Fruit fly (Drosophila melanogaster): Measurements from ENCODE around the gene CG32037.

The CG32037 gene

DNA sequence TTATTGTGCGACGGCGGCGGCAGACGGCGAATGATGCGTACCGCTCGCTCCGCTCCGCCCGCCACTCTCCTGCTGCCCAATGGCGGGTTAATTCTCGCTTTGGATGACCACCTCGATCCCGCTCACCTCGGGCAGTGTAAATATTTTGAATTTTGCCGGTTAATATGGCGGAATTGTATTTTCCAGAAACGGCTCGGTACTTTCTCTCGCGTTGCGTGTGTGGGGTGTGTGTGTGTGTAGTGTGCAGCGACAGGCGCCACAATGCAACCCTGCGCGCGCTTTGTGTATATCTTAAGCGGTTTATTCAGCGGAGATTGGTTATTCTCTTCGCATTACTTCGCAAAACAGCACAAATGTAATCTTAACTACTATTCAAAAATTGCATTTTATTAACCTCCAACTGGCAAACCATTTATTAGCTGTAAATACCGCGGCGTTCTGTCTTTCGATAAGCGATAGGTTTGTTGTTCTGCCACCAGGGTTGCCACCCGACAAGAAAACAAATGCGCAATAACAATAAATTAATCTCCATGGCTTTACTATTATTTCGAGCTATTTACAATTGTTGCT is 36.1 kb downstream of the CG32037 start, which contains the start of the genes phol and CG3552 (continued):
- peak; percentile 10 for TF ChIP-seq CG12769 (tag; optimal IDR thresholded peaks at IDR 0.05)
- no peak for TF ChIP-seq Xbp1 (GFP tag; optimal IDR thresholded peaks at IDR 0.05)
- TF ChIP-seq Sin3A (optimal IDR thresholded peaks at IDR 0.05) = peak; percentile 84
- peak; percentile 59 for TF ChIP-seq CG30020 (tag; optimal IDR thresholded peaks at IDR 0.05)
- TF ChIP-seq phol (tag; optimal IDR thresholded peaks at IDR 0.05) = peak; percentile 87
- TF ChIP-seq CG15696 (tag; optimal IDR thresholded peaks at IDR 0.05) = no peak
- peak; percentile 63 for TF ChIP-seq trem (tag; optimal IDR thresholded peaks at IDR 0.05)
- TF ChIP-seq fru (optimal IDR thresholded peaks at IDR 0.05) = no peak
- TF ChIP-seq CG13296 (GFP tag; optimal IDR thresholded peaks at IDR 0.05) = peak; percentile 9
- TF ChIP-seq CrebB (tag; optimal IDR thresholded peaks at IDR 0.05) = no peak
- no peak for TF ChIP-seq Fer2 (tag; optimal IDR thresholded peaks at IDR 0.05)
- peak; percentile 98 for TF ChIP-seq CG5245 (GFP tag; optimal IDR thresholded peaks at IDR 0.05)
- no peak for TF ChIP-seq pita (GFP tag; optimal IDR thresholded peaks at IDR 0.05)
- 0 out of 3 replicates have a peak, but pooled peaks have one; percentile 42 for TF ChIP-seq CG17361 (GFP tag; IDR thresholded peaks at IDR 0.05)
- TF ChIP-seq CG17612 (GFP tag; IDR thresholded peaks at IDR 0.05) = no peak
- no peak for TF ChIP-seq ATbp (GFP tag; optimal IDR thresholded peaks at IDR 0.05)
- peak in 1 of 2 experiments; percentile 8 for TF ChIP-seq dpn (GFP tag; optimal IDR thresholded peaks at IDR 0.05)
- no peak for TF ChIP-seq CG11695 (GFP tag; IDR thresholded peaks at IDR 0.05)
- TF ChIP-seq CG8388 (GFP tag; optimal IDR thresholded peaks at IDR 0.05) = no peak
- peak; percentile 34 for TF ChIP-seq CG12391 (tag; optimal IDR thresholded peaks at IDR 0.05)
- TF ChIP-seq CG4328 (GFP tag; optimal IDR thresholded peaks at IDR 0.05) = no peak
- TF ChIP-seq CG17829 (tag; optimal IDR thresholded peaks at IDR 0.05) = peak; percentile 35
- TF ChIP-seq CG8478 (optimal IDR thresholded peaks at IDR 0.05) = peak; percentile 9
- TF ChIP-seq tll (GFP tag; optimal IDR thresholded peaks at IDR 0.05) = peak in 1 of 2 experiments; percentile 13
- no peak for TF ChIP-seq da (GFP tag; optimal IDR thresholded peaks at IDR 0.05)
- peak; percentile 45 for TF ChIP-seq CG10543 (GFP tag; optimal IDR thresholded peaks at IDR 0.05)
- TF ChIP-seq Camta (GFP tag; optimal IDR thresholded peaks at IDR 0.05) = no peak
- TF ChIP-seq sqz (GFP tag; optimal IDR thresholded peaks at IDR 0.05) = no peak
- no peak for TF ChIP-seq Sox100B (GFP tag; optimal IDR thresholded peaks at IDR 0.05)

dm6 chr3L:9452422-9452821 is 39.6 kb downstream of the CG32037 start:
- TF ChIP-seq gro (GFP tag; optimal IDR thresholded peaks at IDR 0.05) (peak; percentile 5), dysf (GFP tag; IDR thresholded peaks at IDR 0.05) (0 out of 3 replicates have a peak, but pooled peaks have one; percentile 16), cwo (GFP tag; optimal IDR thresholded peaks at IDR 0.05) (peak; percentile 63), mirr (GFP tag; optimal IDR thresholded peaks at IDR 0.05) (peak; percentile 95), bbx (GFP tag; IDR thresholded peaks at IDR 0.05; ENCODE audit: partially characterized antibody) (0 out of 2 replicates have a peak, but pooled peaks have one; percentile 31), sug (tag; optimal IDR thresholded peaks at IDR 0.05) (peak; percentile 77), CG4360 (GFP tag; IDR thresholded peaks at IDR 0.05) (no peak), CG34376 (GFP tag; optimal IDR thresholded peaks at IDR 0.05) (peak; percentile 85), vvl (GFP tag; IDR thresholded peaks at IDR 0.05) (no peak), zfh1 (GFP tag; IDR thresholded peaks at IDR 0.05) (no peak), Med (GFP tag) (peak; percentile 57), CG4282 (GFP tag; optimal IDR thresholded peaks at IDR 0.05) (no peak), phol (tag; optimal IDR thresholded peaks at IDR 0.05) (no peak), Hey (tag; optimal IDR thresholded peaks at IDR 0.05) (peak; percentile 90), grn (GFP tag; optimal IDR thresholded peaks at IDR 0.05) (peak; percentile 94), sd (tag; optimal IDR thresholded peaks at IDR 0.05) (peak; percentile 14), Trl (optimal IDR thresholded peaks at IDR 0.05) (no peak), Trl (GFP tag; optimal IDR thresholded peaks at IDR 0.05) (no peak), Stat92E (GFP tag; optimal IDR thresholded peaks at IDR 0.05) (no peak), Doc2 (GFP tag; IDR thresholded peaks at IDR 0.05) (no peak), CG9437 (GFP tag; optimal IDR thresholded peaks at IDR 0.05) (no peak), sima (GFP tag; optimal IDR thresholded peaks at IDR 0.05) (no peak), Pdp1 (GFP tag; optimal IDR thresholded peaks at IDR 0.05) (peak in 1 of 2 experiments; percentile 28), exex (tag; optimal IDR thresholded peaks at IDR 0.05) (peak; percentile 88)

Measured in whole organism, embryonic.